Fruit fly (Drosophila melanogaster): ENCODE measurements around the gene CG1632.

CG1632 gene

dm6 chrX:8251268-8251996, 1.0 kb upstream of the CG1632 start, which contains the start of gene ND-75:
Gene ND-75 (minus strand): TSS chrX:8251687.
- TF ChIP-seq CG13204 (GFP tag; optimal IDR thresholded peaks at IDR 0.05) (no peak), Ets98B (GFP tag; IDR thresholded peaks at IDR 0.05) (no peak), rn (GFP tag; IDR thresholded peaks at IDR 0.05) (no peak), gl (tag; optimal IDR thresholded peaks at IDR 0.05) (no peak), Snoo (tag; optimal IDR thresholded peaks at IDR 0.05) (no peak), CG32121 (GFP tag; IDR thresholded peaks at IDR 0.05) (no peak), Pif1B (GFP tag; optimal IDR thresholded peaks at IDR 0.05) (no peak), D1 (tag; optimal IDR thresholded peaks at IDR 0.05) (no peak), fd96Ca (GFP tag; IDR thresholded peaks at IDR 0.05) (no peak), CG12605 (GFP tag; IDR thresholded peaks at IDR 0.05) (no peak), CG4496 (GFP tag; IDR thresholded peaks at IDR 0.05) (no peak), CG8159 (tag; optimal IDR thresholded peaks at IDR 0.05) (no peak), CG8301 (tag; optimal IDR thresholded peaks at IDR 0.05) (no peak), CG15710 (tag; optimal IDR thresholded peaks at IDR 0.05) (no peak), CG17806 (tag; optimal IDR thresholded peaks at IDR 0.05) (no peak), Pif1A (GFP tag; optimal IDR thresholded peaks at IDR 0.05) (no peak), CG9948 (tag; optimal IDR thresholded peaks at IDR 0.05) (no peak)

DNA sequence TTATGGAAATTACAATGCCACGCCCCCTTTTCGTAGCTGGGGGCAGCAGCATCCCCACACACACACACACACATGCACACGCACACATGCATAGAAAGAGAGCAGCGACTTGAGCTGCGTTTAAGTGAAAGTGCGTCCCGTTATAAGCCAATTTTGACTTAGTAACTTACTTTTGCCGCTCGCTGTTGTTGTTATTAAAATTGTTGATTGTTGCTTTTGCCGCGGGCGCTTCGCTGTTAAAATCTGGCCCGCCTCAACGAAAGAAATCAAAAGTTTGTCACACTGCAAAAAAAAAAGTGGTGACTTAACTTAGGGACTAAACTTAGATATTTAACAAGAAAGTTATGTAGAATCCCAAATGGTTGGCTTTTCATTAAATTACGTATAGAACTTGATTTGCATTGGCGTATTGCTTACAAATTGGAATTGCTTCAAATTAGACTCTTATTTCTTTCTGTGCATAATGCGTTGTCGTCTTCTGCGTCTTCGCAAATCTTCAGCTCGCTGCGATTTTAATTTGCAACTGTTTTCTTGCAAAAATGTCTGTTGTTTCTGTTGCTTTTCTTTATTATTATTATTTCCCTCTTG, 2.4 kb downstream of the CG1632 start:
- TF ChIP-seq CG9948 (tag; optimal IDR thresholded peaks at IDR 0.05) (no peak), gl (tag; optimal IDR thresholded peaks at IDR 0.05) (no peak), CG12605 (GFP tag; IDR thresholded peaks at IDR 0.05) (peak; percentile 56; the same call in 1 of the 2 replicates), CG10348 (GFP tag; IDR thresholded peaks at IDR 0.05) (0 out of 2 replicates have a peak, but pooled peaks have one; percentile 26), CG17806 (tag; optimal IDR thresholded peaks at IDR 0.05) (no peak), Snoo (tag; optimal IDR thresholded peaks at IDR 0.05) (peak; percentile 55), CG15710 (tag; optimal IDR thresholded peaks at IDR 0.05) (no peak), CG14655 (GFP tag; optimal IDR thresholded peaks at IDR 0.05) (peak; percentile 33), CG8159 (tag; optimal IDR thresholded peaks at IDR 0.05) (peak; percentile 17), CG34367 (tag; optimal IDR thresholded peaks at IDR 0.05) (no peak), fd96Ca (GFP tag; IDR thresholded peaks at IDR 0.05) (no peak), CG32121 (GFP tag; IDR thresholded peaks at IDR 0.05) (peak; percentile 71), Pif1B (GFP tag; optimal IDR thresholded peaks at IDR 0.05) (peak; percentile 32), EcR (GFP tag; optimal IDR thresholded peaks at IDR 0.05) (no peak), D1 (tag; optimal IDR thresholded peaks at IDR 0.05) (no peak), CG8301 (tag; optimal IDR thresholded peaks at IDR 0.05) (peak; percentile 12), rn (GFP tag; IDR thresholded peaks at IDR 0.05) (0 out of 2 replicates have a peak, but pooled peaks have one; percentile 35), CG13204 (GFP tag; optimal IDR thresholded peaks at IDR 0.05) (no peak), Pif1A (GFP tag; optimal IDR thresholded peaks at IDR 0.05) (peak; percentile 65), Ets98B (GFP tag; IDR thresholded peaks at IDR 0.05) (peak; percentile 75), CG4496 (GFP tag; IDR thresholded peaks at IDR 0.05) (peak; percentile 81)

DNA sequence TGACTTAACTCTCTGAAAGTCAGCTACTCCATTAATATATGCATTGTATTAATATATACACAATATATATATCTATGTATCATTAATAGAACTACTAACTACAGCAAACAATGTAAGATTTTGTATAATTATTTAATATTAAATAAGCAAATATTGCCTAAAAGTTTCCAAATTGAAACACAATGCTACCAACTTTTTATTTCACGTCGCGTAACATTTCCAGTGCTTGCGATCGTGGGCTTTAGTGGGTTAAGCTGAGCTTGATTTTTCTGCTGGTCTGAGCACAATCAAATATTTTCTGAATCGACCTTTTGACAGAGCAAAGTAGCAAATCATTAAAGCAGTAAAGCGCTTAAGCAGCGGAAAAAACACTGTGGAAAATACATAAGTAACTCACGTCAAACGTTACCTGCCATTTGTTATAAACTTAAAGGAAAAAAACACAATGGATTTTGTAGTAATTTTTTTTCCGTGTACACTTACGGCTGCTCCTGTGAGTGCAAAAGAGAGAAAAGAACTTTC, 5.9 kb downstream of the CG1632 start:
- TF ChIP-seq CG14655 (GFP tag; optimal IDR thresholded peaks at IDR 0.05) = no peak
- TF ChIP-seq CG9948 (tag; optimal IDR thresholded peaks at IDR 0.05) = no peak
- no peak for TF ChIP-seq fd96Ca (GFP tag; IDR thresholded peaks at IDR 0.05)

- TF ChIP-seq EcR (GFP tag; optimal IDR thresholded peaks at IDR 0.05) (no peak), CG32121 (GFP tag; IDR thresholded peaks at IDR 0.05) (peak; percentile 44; the same call in 1 of the 2 replicates), CG12605 (GFP tag; IDR thresholded peaks at IDR 0.05) (0 out of 2 replicates have a peak, but pooled peaks have one; percentile 23), CG17806 (tag; optimal IDR thresholded peaks at IDR 0.05) (peak; percentile 40), CG9948 (tag; optimal IDR thresholded peaks at IDR 0.05) (peak; percentile 39), CG34367 (tag; optimal IDR thresholded peaks at IDR 0.05) (peak; percentile 5), D1 (tag; optimal IDR thresholded peaks at IDR 0.05) (no peak), Ets98B (GFP tag; IDR thresholded peaks at IDR 0.05) (peak; percentile 44), Pif1B (GFP tag; optimal IDR thresholded peaks at IDR 0.05) (no peak), CG8159 (tag; optimal IDR thresholded peaks at IDR 0.05) (peak; percentile 38), fd96Ca (GFP tag; IDR thresholded peaks at IDR 0.05) (peak; percentile 55; the same call in 1 of the 3 replicates), CG14655 (GFP tag; optimal IDR thresholded peaks at IDR 0.05) (peak; percentile 56), CG10348 (GFP tag; IDR thresholded peaks at IDR 0.05) (no peak), CG4496 (GFP tag; IDR thresholded peaks at IDR 0.05) (peak; percentile 67; the same call in 2 of the 3 replicates), Snoo (tag; optimal IDR thresholded peaks at IDR 0.05) (no peak), CG13204 (GFP tag; optimal IDR thresholded peaks at IDR 0.05) (no peak), gl (tag; optimal IDR thresholded peaks at IDR 0.05) (no peak), CG8301 (tag; optimal IDR thresholded peaks at IDR 0.05) (peak; percentile 46), CG15710 (tag; optimal IDR thresholded peaks at IDR 0.05) (peak; percentile 39), Pif1A (GFP tag; optimal IDR thresholded peaks at IDR 0.05) (peak; percentile 28), rn (GFP tag; IDR thresholded peaks at IDR 0.05) (no peak)
Measured at dm6 chrX:8259881-8260280, 7.4 kb downstream of the CG1632 start.

- TF ChIP-seq CG8301 (tag; optimal IDR thresholded peaks at IDR 0.05) = no peak
- TF ChIP-seq D1 (tag; optimal IDR thresholded peaks at IDR 0.05) = no peak
- no peak for TF ChIP-seq Snoo (tag; optimal IDR thresholded peaks at IDR 0.05)
- no peak for TF ChIP-seq CG32121 (GFP tag; IDR thresholded peaks at IDR 0.05)
- TF ChIP-seq CG4496 (GFP tag; IDR thresholded peaks at IDR 0.05) = no peak
- TF ChIP-seq fd96Ca (GFP tag; IDR thresholded peaks at IDR 0.05) = no peak
- TF ChIP-seq CG8159 (tag; optimal IDR thresholded peaks at IDR 0.05) = no peak
- TF ChIP-seq gl (tag; optimal IDR thresholded peaks at IDR 0.05) = no peak
- TF ChIP-seq CG10348 (GFP tag; IDR thresholded peaks at IDR 0.05) = no peak
- no peak for TF ChIP-seq CG12605 (GFP tag; IDR thresholded peaks at IDR 0.05)
- no peak for TF ChIP-seq rn (GFP tag; IDR thresholded peaks at IDR 0.05)
- TF ChIP-seq CG9948 (tag; optimal IDR thresholded peaks at IDR 0.05) = no peak
- TF ChIP-seq CG15710 (tag; optimal IDR thresholded peaks at IDR 0.05) = no peak
- no peak for TF ChIP-seq EcR (GFP tag; optimal IDR thresholded peaks at IDR 0.05)
- no peak for TF ChIP-seq CG14655 (GFP tag; optimal IDR thresholded peaks at IDR 0.05)
Measured at dm6 chrX:8263236-8263635, 10.8 kb downstream of the CG1632 start.
